Worm (Caenorhabditis elegans): ENCODE data around the gene T27D12.6.

The T27D12.6 gene

ce11 chrII:11813895-11814369 lies 21.4 kb upstream of the T27D12.6 start, which contains the start of gene F43G6.8:
Gene F43G6.8 (minus strand): TSS chrII:11814092.
- peak; percentile 79 for TF ChIP-seq ama-1 (optimal IDR thresholded peaks at IDR 0.05)
- peak; percentile 10 for TF ChIP-seq nhr-21 (tag; optimal IDR thresholded peaks at IDR 0.05)
- peak; percentile 2 for TF ChIP-seq snpc-4 (tag; optimal IDR thresholded peaks at IDR 0.05)
- TF ChIP-seq crh-2 (tag; optimal IDR thresholded peaks at IDR 0.05) = peak; percentile 30
- TF ChIP-seq ceh-82 (tag; optimal IDR thresholded peaks at IDR 0.05) = no peak
- peak; percentile 6 for TF ChIP-seq nhr-25 (tag; optimal IDR thresholded peaks at IDR 0.05)
- TF ChIP-seq sma-9 (GFP tag; optimal IDR thresholded peaks at IDR 0.05) = peak; percentile 42
- no peak for TF ChIP-seq sma-9 (tag; optimal IDR thresholded peaks at IDR 0.05)
- TF ChIP-seq egl-27 (tag; optimal IDR thresholded peaks at IDR 0.05) = no peak
- peak; percentile 13 for TF ChIP-seq fos-1 (tag; optimal IDR thresholded peaks at IDR 0.05)
- no peak for TF ChIP-seq mdl-1 (tag; optimal IDR thresholded peaks at IDR 0.05)
- TF ChIP-seq nhr-129 (tag; optimal IDR thresholded peaks at IDR 0.05) = peak; percentile 83
- TF ChIP-seq nhr-11 (tag; optimal IDR thresholded peaks at IDR 0.05) = no peak
- TF ChIP-seq C34F6.9 (tag; optimal IDR thresholded peaks at IDR 0.05) = peak; percentile 81
- TF ChIP-seq blmp-1 (tag; optimal IDR thresholded peaks at IDR 0.05; ENCODE audit: insufficient read depth) = peak; percentile 32
- TF ChIP-seq lsy-2 (tag; optimal IDR thresholded peaks at IDR 0.05) = peak in 1 of 2 experiments; percentile 61
- TF ChIP-seq lin-11 (tag; optimal IDR thresholded peaks at IDR 0.05) = peak; percentile 29
- TF ChIP-seq lin-13 (GFP tag; optimal IDR thresholded peaks at IDR 0.05) = peak; percentile 4
- peak; percentile 50 for TF ChIP-seq unc-55 (GFP tag; optimal IDR thresholded peaks at IDR 0.05)

- TF ChIP-seq snpc-4 (tag; optimal IDR thresholded peaks at IDR 0.05) (no peak), aly-2 (tag; optimal IDR thresholded peaks at IDR 0.05) (no peak), ztf-11 (tag; optimal IDR thresholded peaks at IDR 0.05) (no peak), Y55F3AM.14 (GFP tag; optimal IDR thresholded peaks at IDR 0.05) (no peak), mdl-1 (tag; optimal IDR thresholded peaks at IDR 0.05) (no peak), egl-27 (tag; optimal IDR thresholded peaks at IDR 0.05) (no peak), mbf-1 (tag; optimal IDR thresholded peaks at IDR 0.05) (no peak), zag-1 (tag; optimal IDR thresholded peaks at IDR 0.05) (no peak), sma-9 (GFP tag; optimal IDR thresholded peaks at IDR 0.05) (no peak), sma-9 (tag; optimal IDR thresholded peaks at IDR 0.05) (no peak), ztf-1 (GFP tag; conservative IDR thresholded peaks at IDR 0.05) (no peak), nhr-77 (tag; optimal IDR thresholded peaks at IDR 0.05) (no peak)
These were observed 19.3 kb upstream of the T27D12.6 start for ce11 chrII:11816014-11816413.

- TF ChIP-seq skn-1 (tag; optimal IDR thresholded peaks at IDR 0.05) (no peak), unc-39 (tag; optimal IDR thresholded peaks at IDR 0.05) (no peak), ztf-4 (tag; optimal IDR thresholded peaks at IDR 0.05) (no peak), sma-3 (GFP tag; optimal IDR thresholded peaks at IDR 0.05) (no peak), ceh-16 (tag; optimal IDR thresholded peaks at IDR 0.05) (no peak), aly-2 (tag; optimal IDR thresholded peaks at IDR 0.05) (no peak), snpc-4 (tag; optimal IDR thresholded peaks at IDR 0.05) (no peak), nhr-12 (tag; optimal IDR thresholded peaks at IDR 0.05) (no peak), gmeb-1 (tag; optimal IDR thresholded peaks at IDR 0.05) (no peak), blmp-1 (tag; optimal IDR thresholded peaks at IDR 0.05; ENCODE audit: insufficient read depth) (no peak), mbf-1 (tag; optimal IDR thresholded peaks at IDR 0.05) (no peak), unc-55 (GFP tag; optimal IDR thresholded peaks at IDR 0.05) (no peak), egl-27 (tag; optimal IDR thresholded peaks at IDR 0.05) (no peak)
These were observed 18.8 kb upstream of the T27D12.6 start, which contains the start of gene pap-3 for ce11 chrII:11816475-11816874. Gene pap-3 (minus strand): TSS chrII:11816575.

- TF ChIP-seq ztf-11 (tag; optimal IDR thresholded peaks at IDR 0.05) (no peak), ceh-82 (tag; optimal IDR thresholded peaks at IDR 0.05) (no peak), snpc-4 (tag; optimal IDR thresholded peaks at IDR 0.05) (no peak), ceh-16 (tag; optimal IDR thresholded peaks at IDR 0.05) (no peak), ztf-4 (tag; optimal IDR thresholded peaks at IDR 0.05) (no peak), blmp-1 (tag; optimal IDR thresholded peaks at IDR 0.05; ENCODE audit: insufficient read depth) (no peak), mdl-1 (tag; optimal IDR thresholded peaks at IDR 0.05) (no peak), mab-5 (tag; optimal IDR thresholded peaks at IDR 0.05) (no peak), peb-1 (tag; optimal IDR thresholded peaks at IDR 0.05) (no peak), dmd-4 (tag; optimal IDR thresholded peaks at IDR 0.05) (no peak)
These were observed 15.5 kb upstream of the T27D12.6 start, which contains the start of gene Y6D1A.2 for ce11 chrII:11819824-11820223. Gene Y6D1A.2 (minus strand): TSS chrII:11819924.
